In the genomic region with DNA sequence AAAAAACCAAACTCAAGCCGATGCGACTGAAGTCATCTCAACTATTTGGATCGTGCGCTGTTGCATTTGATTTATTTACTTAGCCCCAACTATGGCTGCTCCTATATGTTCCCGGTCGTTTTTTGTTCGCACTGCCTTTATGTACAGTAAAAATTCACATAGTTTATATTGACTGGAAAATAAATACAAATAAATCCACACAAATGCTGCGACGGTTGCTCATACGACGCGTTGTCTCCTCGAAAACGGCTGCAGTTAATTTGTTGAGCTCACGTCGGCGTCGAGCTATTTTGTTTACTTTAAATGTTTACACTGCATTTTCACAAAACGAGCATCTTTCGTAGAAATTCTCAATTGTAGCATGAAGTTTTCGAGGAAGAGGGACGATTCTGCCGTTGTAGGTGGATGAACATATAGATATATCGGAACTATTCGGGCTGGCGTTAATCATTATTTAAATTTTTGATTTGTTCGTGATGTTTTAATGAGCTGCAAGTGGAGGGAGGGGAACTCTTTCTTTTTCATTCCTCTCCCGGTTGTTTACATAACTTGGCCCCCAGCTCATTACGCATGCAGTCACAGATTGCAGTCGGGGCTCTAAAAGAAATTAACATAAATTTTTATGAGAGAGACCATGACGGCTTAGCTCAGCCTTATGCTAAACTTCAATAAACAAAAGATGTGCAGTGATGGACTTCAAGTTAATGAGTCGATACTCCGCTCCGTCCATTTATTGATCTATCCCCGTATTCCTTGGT, we compare ENCODE assay signal across 1 fruit fly cellular context.
TF ChIP-seq lines count a peak whose summit lies in the region.

No protein-coding gene starts in this region.

TF ChIP-seq in whole organism, embryonic, 481 proteins besides CTCF, POLR2A, EP300 and RAD21 (continued from another document and continues in another):
- TF ChIP-seq lilli (GFP tag; optimal IDR thresholded peaks at IDR 0.05; lab: Kevin White, UChicago) (no peak), CG13296 (GFP tag; optimal IDR thresholded peaks at IDR 0.05; lab: Kevin White, UChicago) (no peak), CG11247 (GFP tag; IDR thresholded peaks at IDR 0.05; lab: Robert Waterston, UW) (no peak), zfh1 (GFP tag; IDR thresholded peaks at IDR 0.05; lab: Robert Waterston, UW) (no peak), crp (GFP tag; optimal IDR thresholded peaks at IDR 0.05; lab: Kevin White, UChicago) (no peak), CG7745 (tag; optimal IDR thresholded peaks at IDR 0.05; lab: Kevin White, UChicago) (no peak), knrl (GFP tag; IDR thresholded peaks at IDR 0.05; lab: Robert Waterston, UW; ENCODE audit: partially characterized antibody) (no peak), nerfin-1 (tag; optimal IDR thresholded peaks at IDR 0.05; lab: Kevin White, UChicago) (peak; percentile 37), grn (GFP tag; optimal IDR thresholded peaks at IDR 0.05; lab: Kevin White, UChicago) (no peak), CG12104 (GFP tag; optimal IDR thresholded peaks at IDR 0.05; lab: Kevin White, UChicago) (no peak), Dip2 (GFP tag; IDR thresholded peaks at IDR 0.05; lab: Robert Waterston, UW) (no peak), CG17829 (tag; optimal IDR thresholded peaks at IDR 0.05; lab: Kevin White, UChicago) (no peak), lola (GFP tag; optimal IDR thresholded peaks at IDR 0.05; lab: Kevin White, UChicago) (peak in 1 of 3 experiments; percentile 28), CG10267 (tag; optimal IDR thresholded peaks at IDR 0.05; lab: Kevin White, UChicago) (no peak), ham (GFP tag; IDR thresholded peaks at IDR 0.05; lab: Robert Waterston, UW) (no peak), CG13424 (tag; optimal IDR thresholded peaks at IDR 0.05; lab: Kevin White, UChicago) (peak; percentile 14), bowl (GFP tag; IDR thresholded peaks at IDR 0.05; lab: Robert Waterston, UW) (no peak), tna (GFP tag; IDR thresholded peaks at IDR 0.05; lab: Robert Waterston, UW; ENCODE audit: partially characterized antibody) (no peak), CG2712 (tag; optimal IDR thresholded peaks at IDR 0.05; lab: Kevin White, UChicago) (peak; percentile 14), az2 (GFP tag; optimal IDR thresholded peaks at IDR 0.05; lab: Kevin White, UChicago) (no peak), CG30403 (GFP tag; optimal IDR thresholded peaks at IDR 0.05; lab: Kevin White, UChicago) (no peak), Mrtf (GFP tag; IDR thresholded peaks at IDR 0.05; lab: Robert Waterston, UW) (no peak), HLH3B (GFP tag; IDR thresholded peaks at IDR 0.05; lab: Robert Waterston, UW) (no peak), Vsx1 (GFP tag; optimal IDR thresholded peaks at IDR 0.05; lab: Kevin White, UChicago) (no peak), unpg (GFP tag; optimal IDR thresholded peaks at IDR 0.05; lab: Kevin White, UChicago) (peak; percentile 10), ewg (GFP tag; optimal IDR thresholded peaks at IDR 0.05; lab: Kevin White, UChicago) (no peak), CG5953 (GFP tag; IDR thresholded peaks at IDR 0.05; lab: Robert Waterston, UW) (no peak), CG16863 (GFP tag; optimal IDR thresholded peaks at IDR 0.05; lab: Kevin White, UChicago) (no peak), salm (tag; optimal IDR thresholded peaks at IDR 0.05; lab: Kevin White, UChicago) (peak; percentile 7), CG17186 (GFP tag; optimal IDR thresholded peaks at IDR 0.05; lab: Kevin White, UChicago) (no peak), unc-4 (GFP tag; IDR thresholded peaks at IDR 0.05; lab: Robert Waterston, UW; ENCODE audit: partially characterized antibody) (no peak), Side (GFP tag; optimal IDR thresholded peaks at IDR 0.05; lab: Kevin White, UChicago) (no peak), gro (GFP tag; optimal IDR thresholded peaks at IDR 0.05; lab: Kevin White, UChicago) (no peak), Hmr (GFP tag; optimal IDR thresholded peaks at IDR 0.05; lab: Kevin White, UChicago) (no peak), CG6254 (GFP tag; optimal IDR thresholded peaks at IDR 0.05; lab: Kevin White, UChicago) (peak; percentile 36), ftz-f1 (GFP tag; optimal IDR thresholded peaks at IDR 0.05; lab: Kevin White, UChicago) (no peak), tll (GFP tag; optimal IDR thresholded peaks at IDR 0.05; lab: Kevin White, UChicago) (no peak), kay (GFP tag; optimal IDR thresholded peaks at IDR 0.05; lab: Kevin White, UChicago) (no peak), dmrt99B (tag; optimal IDR thresholded peaks at IDR 0.05; lab: Kevin White, UChicago) (peak; percentile 30), CG3065 (GFP tag; optimal IDR thresholded peaks at IDR 0.05; lab: Kevin White, UChicago) (no peak), Eip74EF (GFP tag; optimal IDR thresholded peaks at IDR 0.05; lab: Kevin White, UChicago) (no peak), CG11560 (tag; IDR thresholded peaks at IDR 0.05; lab: Robert Waterston, UW) (no peak), CG10462 (GFP tag; optimal IDR thresholded peaks at IDR 0.05; lab: Kevin White, UChicago) (no peak), Hr78 (GFP tag; optimal IDR thresholded peaks at IDR 0.05; lab: Kevin White, UChicago) (no peak), zfh2 (GFP tag; optimal IDR thresholded peaks at IDR 0.05; lab: Kevin White, UChicago) (no peak), lbe (GFP tag; optimal IDR thresholded peaks at IDR 0.05; lab: Kevin White, UChicago) (no peak), CG15696 (tag; optimal IDR thresholded peaks at IDR 0.05; lab: Kevin White, UChicago) (peak; percentile 32), CG17802 (tag; optimal IDR thresholded peaks at IDR 0.05; lab: Kevin White, UChicago) (no peak), row (GFP tag; IDR thresholded peaks at IDR 0.05; lab: Robert Waterston, UW) (no peak), ind (GFP tag; optimal IDR thresholded peaks at IDR 0.05; lab: Kevin White, UChicago) (no peak), otp (GFP tag; IDR thresholded peaks at IDR 0.05; lab: Robert Waterston, UW) (peak; percentile 70; the same call in 1 of the 3 replicates), CG17568 (GFP tag; optimal IDR thresholded peaks at IDR 0.05; lab: Kevin White, UChicago) (peak; percentile 21), CG31388 (GFP tag; optimal IDR thresholded peaks at IDR 0.05; lab: Kevin White, UChicago) (no peak), Ets65A (GFP tag; lab: Kevin White, UChicago) (no peak), Lpt (GFP tag; optimal IDR thresholded peaks at IDR 0.05; lab: Kevin White, UChicago) (no peak), GATAe (GFP tag; conservative IDR thresholded peaks at IDR 0.05; lab: Robert Waterston, UW) (no peak), D19B (GFP tag; optimal IDR thresholded peaks at IDR 0.05; lab: Kevin White, UChicago) (no peak), maf-S (GFP tag; optimal IDR thresholded peaks at IDR 0.05; lab: Kevin White, UChicago) (no peak), CG12071 (GFP tag; optimal IDR thresholded peaks at IDR 0.05; lab: Kevin White, UChicago) (peak; percentile 40), CG31224 (GFP tag; IDR thresholded peaks at IDR 0.05; lab: Robert Waterston, UW) (no peak), hkb (optimal IDR thresholded peaks at IDR 0.05; lab: Kevin White, UChicago) (no peak), hkb (GFP tag; IDR thresholded peaks at IDR 0.05; lab: Robert Waterston, UW) (no peak), lmd (GFP tag; IDR thresholded peaks at IDR 0.05; lab: Robert Waterston, UW) (no peak), lab (GFP tag; optimal IDR thresholded peaks at IDR 0.05; lab: Kevin White, UChicago) (peak; percentile 0), CG10979 (tag; optimal IDR thresholded peaks at IDR 0.05; lab: Kevin White, UChicago) (peak; percentile 24), crc (GFP tag; optimal IDR thresholded peaks at IDR 0.05; lab: Kevin White, UChicago) (no peak), CG15479 (GFP tag; optimal IDR thresholded peaks at IDR 0.05; lab: Kevin White, UChicago) (no peak), CG1602 (GFP tag; optimal IDR thresholded peaks at IDR 0.05; lab: Kevin White, UChicago) (no peak), CG3995 (GFP tag; optimal IDR thresholded peaks at IDR 0.05; lab: Kevin White, UChicago) (no peak), sima (GFP tag; optimal IDR thresholded peaks at IDR 0.05; lab: Kevin White, UChicago) (no peak), CG15269 (tag; optimal IDR thresholded peaks at IDR 0.05; lab: Kevin White, UChicago) (no peak), Sry-δ (GFP tag; optimal IDR thresholded peaks at IDR 0.05; lab: Kevin White, UChicago) (no peak), CG13894 (tag; optimal IDR thresholded peaks at IDR 0.05; lab: Kevin White, UChicago) (no peak), abd-A (tag; optimal IDR thresholded peaks at IDR 0.05; lab: Kevin White, UChicago) (no peak), yki (optimal IDR thresholded peaks at IDR 0.05; lab: Kevin White, UChicago) (no peak), CG6791 (GFP tag; IDR thresholded peaks at IDR 0.05; lab: Robert Waterston, UW; ENCODE audit: partially characterized antibody) (no peak), Sin3A (optimal IDR thresholded peaks at IDR 0.05; lab: Kevin White, UChicago) (no peak), CG11456 (GFP tag; IDR thresholded peaks at IDR 0.05; lab: Robert Waterston, UW) (no peak), lov (optimal IDR thresholded peaks at IDR 0.05; lab: Kevin White, UChicago) (no peak), lov (GFP tag; IDR thresholded peaks at IDR 0.05; lab: Robert Waterston, UW) (no peak), prd (optimal IDR thresholded peaks at IDR 0.05; lab: Kevin White, UChicago) (no peak), prd (GFP tag; IDR thresholded peaks at IDR 0.05; lab: Robert Waterston, UW) (no peak), CG6654 (GFP tag; optimal IDR thresholded peaks at IDR 0.05; lab: Kevin White, UChicago) (no peak), CG34376 (GFP tag; optimal IDR thresholded peaks at IDR 0.05; lab: Kevin White, UChicago) (no peak), Gsc (GFP tag; IDR thresholded peaks at IDR 0.05; lab: Robert Waterston, UW) (no peak), ssp (GFP tag; IDR thresholded peaks at IDR 0.05; lab: Robert Waterston, UW) (no peak), CG10654 (GFP tag; optimal IDR thresholded peaks at IDR 0.05; lab: Kevin White, UChicago) (no peak), CG16779 (GFP tag; IDR thresholded peaks at IDR 0.05; lab: Robert Waterston, UW) (no peak), kah (GFP tag; optimal IDR thresholded peaks at IDR 0.05; lab: Kevin White, UChicago) (no peak), CG14667 (GFP tag; IDR thresholded peaks at IDR 0.05; lab: Robert Waterston, UW) (no peak), Ets97D (GFP tag; optimal IDR thresholded peaks at IDR 0.05; lab: Kevin White, UChicago) (no peak), Ravus (GFP tag; IDR thresholded peaks at IDR 0.05; lab: Robert Waterston, UW) (no peak), CG2129 (GFP tag; IDR thresholded peaks at IDR 0.05; lab: Robert Waterston, UW; ENCODE audit: partially characterized antibody) (no peak), CG11093 (GFP tag; IDR thresholded peaks at IDR 0.05; lab: Robert Waterston, UW) (no peak), CG18619 (GFP tag; optimal IDR thresholded peaks at IDR 0.05; lab: Kevin White, UChicago) (no peak), CG2116 (GFP tag; optimal IDR thresholded peaks at IDR 0.05; lab: Kevin White, UChicago) (no peak), Opbp (GFP tag; IDR thresholded peaks at IDR 0.05; lab: Robert Waterston, UW; ENCODE audit: partially characterized antibody) (no peak), Dek (tag; optimal IDR thresholded peaks at IDR 0.05; lab: Kevin White, UChicago) (no peak), CG12942 (GFP tag; optimal IDR thresholded peaks at IDR 0.05; lab: Kevin White, UChicago) (no peak), tio (GFP tag; optimal IDR thresholded peaks at IDR 0.05; lab: Kevin White, UChicago) (no peak), CG2120 (GFP tag; optimal IDR thresholded peaks at IDR 0.05; lab: Kevin White, UChicago) (no peak), odd (GFP tag; optimal IDR thresholded peaks at IDR 0.05; lab: Kevin White, UChicago) (peak; percentile 1), CG33213 (GFP tag; optimal IDR thresholded peaks at IDR 0.05; lab: Kevin White, UChicago) (no peak), CG6683 (GFP tag; optimal IDR thresholded peaks at IDR 0.05; lab: Kevin White, UChicago) (no peak), luna (GFP tag; optimal IDR thresholded peaks at IDR 0.05; lab: Kevin White, UChicago) (no peak), BtbVII (GFP tag; optimal IDR thresholded peaks at IDR 0.05; lab: Kevin White, UChicago) (peak; percentile 18), CG4424 (GFP tag; optimal IDR thresholded peaks at IDR 0.05; lab: Kevin White, UChicago) (no peak), CG1647 (GFP tag; optimal IDR thresholded peaks at IDR 0.05; lab: Kevin White, UChicago) (no peak), CG14441 (GFP tag; IDR thresholded peaks at IDR 0.05; lab: Robert Waterston, UW) (no peak), CG10543 (GFP tag; optimal IDR thresholded peaks at IDR 0.05; lab: Kevin White, UChicago) (no peak), Myb (GFP tag; optimal IDR thresholded peaks at IDR 0.05; lab: Kevin White, UChicago) (no peak), CG7839 (tag; optimal IDR thresholded peaks at IDR 0.05; lab: Kevin White, UChicago) (no peak), ap (GFP tag; IDR thresholded peaks at IDR 0.05; lab: Robert Waterston, UW) (no peak), amos (GFP tag; IDR thresholded peaks at IDR 0.05; lab: Robert Waterston, UW; ENCODE audit: partially characterized antibody) (no peak), CG1024 (GFP tag; IDR thresholded peaks at IDR 0.05; lab: Robert Waterston, UW) (no peak), en (GFP tag; optimal IDR thresholded peaks at IDR 0.05; lab: Kevin White, UChicago) (no peak), CG6765 (GFP tag; optimal IDR thresholded peaks at IDR 0.05; lab: Kevin White, UChicago) (no peak), wdn (GFP tag; IDR thresholded peaks at IDR 0.05; lab: Robert Waterston, UW) (no peak), ato (GFP tag; IDR thresholded peaks at IDR 0.05; lab: Robert Waterston, UW; ENCODE audit: partially characterized antibody) (no peak), CG18262 (tag; optimal IDR thresholded peaks at IDR 0.05; lab: Kevin White, UChicago) (peak; percentile 34), HLH54F (GFP tag; optimal IDR thresholded peaks at IDR 0.05; lab: Kevin White, UChicago) (no peak), hbn (GFP tag; IDR thresholded peaks at IDR 0.05; lab: Robert Waterston, UW; ENCODE audit: partially characterized antibody) (no peak), CG42726 (GFP tag; IDR thresholded peaks at IDR 0.05; lab: Robert Waterston, UW; ENCODE audit: partially characterized antibody) (no peak), oc (tag; optimal IDR thresholded peaks at IDR 0.05; lab: Kevin White, UChicago) (peak; percentile 27), C15 (GFP tag; IDR thresholded peaks at IDR 0.05; lab: Robert Waterston, UW) (no peak), chif (GFP tag; optimal IDR thresholded peaks at IDR 0.05; lab: Kevin White, UChicago) (no peak), CG7556 (GFP tag; optimal IDR thresholded peaks at IDR 0.05; lab: Kevin White, UChicago) (no peak), trh (GFP tag; optimal IDR thresholded peaks at IDR 0.05; lab: Kevin White, UChicago) (no peak), slbo (GFP tag; IDR thresholded peaks at IDR 0.05; lab: Robert Waterston, UW) (no peak), CG9817 (tag; optimal IDR thresholded peaks at IDR 0.05; lab: Kevin White, UChicago) (no peak)
